Worm (Caenorhabditis elegans): ENCODE data around the gene irg-6.

Gene irg-6

DNA sequence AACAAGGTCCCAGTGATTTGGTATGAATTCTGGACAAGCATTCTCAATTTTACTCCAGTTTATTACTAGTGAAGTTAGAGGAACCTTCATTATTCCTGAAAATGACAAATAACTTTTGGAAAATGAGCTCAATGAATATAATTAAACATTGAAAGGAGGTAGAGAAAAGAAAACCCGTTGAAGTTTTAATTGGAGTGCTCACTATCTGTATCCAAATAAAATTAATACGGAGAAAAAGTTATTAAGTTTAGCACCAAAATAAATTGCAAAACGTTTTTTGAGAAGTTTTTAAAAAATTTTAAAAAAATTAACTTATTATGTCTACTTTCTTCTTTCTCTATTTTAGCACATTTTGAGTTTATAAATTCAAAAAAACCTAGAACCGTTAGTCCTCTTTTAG is 31.7 kb upstream of the irg-6 start, which contains the start of gene F55G11.1:
F55G11.1 (minus strand) TSS at position 101 of the 400 bp plus-strand sequence.
- TF ChIP-seq ceh-100 (GFP tag; IDR thresholded peaks at IDR 0.05), result no peak
- no peak for TF ChIP-seq nhr-80 (tag; optimal IDR thresholded peaks at IDR 0.05)
- TF ChIP-seq hrde-1 (tag; optimal IDR thresholded peaks at IDR 0.05; ENCODE audit: borderline replicate concordance), result no peak
- TF ChIP-seq hmg-20 (GFP tag; IDR thresholded peaks at IDR 0.05), result no peak
- no peak for TF ChIP-seq ceh-79 (tag; optimal IDR thresholded peaks at IDR 0.05)
- no peak for TF ChIP-seq tbp1 (GFP tag; optimal IDR thresholded peaks at IDR 0.05)
- TF ChIP-seq die-1 (tag; optimal IDR thresholded peaks at IDR 0.05), result no peak
- no peak for TF ChIP-seq lag-1 (GFP tag; IDR thresholded peaks at IDR 0.05)
- no peak for TF ChIP-seq F57A8.1 (GFP tag; optimal IDR thresholded peaks at IDR 0.05)
- TF ChIP-seq C17E4.6 (GFP tag; IDR thresholded peaks at IDR 0.05), result no peak
- TF ChIP-seq zim-3 (tag; optimal IDR thresholded peaks at IDR 0.05), result no peak
- no peak for TF ChIP-seq Y95B8A.8 (GFP tag; IDR thresholded peaks at IDR 0.05)
- TF ChIP-seq pbrm-1 (GFP tag; IDR thresholded peaks at IDR 0.05), result no peak
- TF ChIP-seq Y53F4B.3 (GFP tag; IDR thresholded peaks at IDR 0.05), result no peak
- no peak for TF ChIP-seq unc-130 (GFP tag; optimal IDR thresholded peaks at IDR 0.05)
- TF ChIP-seq ets-4 (GFP tag; optimal IDR thresholded peaks at IDR 0.05), result no peak
- TF ChIP-seq Y79H2A.3 (GFP tag; conservative IDR thresholded peaks at IDR 0.05), result no peak
- TF ChIP-seq ztf-28 (GFP tag; IDR thresholded peaks at IDR 0.05), result no peak

- TF ChIP-seq zim-3 (tag; optimal IDR thresholded peaks at IDR 0.05), result no peak
- TF ChIP-seq let-607 (tag; optimal IDR thresholded peaks at IDR 0.05), result no peak
- TF ChIP-seq cebp-1 (GFP tag; IDR thresholded peaks at IDR 0.05), result no peak
- TF ChIP-seq cebp-1 (tag; optimal IDR thresholded peaks at IDR 0.05), result no peak
- no peak for TF ChIP-seq cebp-2 (GFP tag; IDR thresholded peaks at IDR 0.05)
- TF ChIP-seq F55B11.4 (tag; optimal IDR thresholded peaks at IDR 0.05; ENCODE audit: borderline replicate concordance, insufficient read depth), result no peak
- TF ChIP-seq snpc-1.3 (tag; optimal IDR thresholded peaks at IDR 0.05; ENCODE audit: insufficient read depth), result no peak
Measured at ce11 chrIV:12942633-12943032, 27.9 kb upstream of the irg-6 start, which contains the start of gene dct-19. Gene dct-19, plus strand, starts transcription at chrIV:12942933.

DNA sequence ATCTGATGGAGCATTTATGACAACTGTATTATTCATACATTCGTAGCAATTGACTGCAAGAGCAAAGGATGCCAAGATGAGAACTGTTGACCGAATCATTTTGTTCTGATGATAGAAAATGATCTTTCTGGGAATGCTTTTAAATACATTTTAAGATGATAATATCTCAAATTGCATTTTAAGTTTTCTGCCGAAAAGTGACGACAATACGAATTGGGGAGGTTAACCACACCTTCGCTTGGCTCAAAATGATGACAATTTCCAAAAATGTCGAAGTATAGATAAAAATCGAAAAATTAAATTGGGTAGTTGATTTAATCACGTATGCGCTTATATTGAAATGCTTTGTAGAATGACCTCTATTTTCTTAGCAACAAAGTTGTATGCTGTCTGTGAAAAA is 26.5 kb upstream of the irg-6 start, which contains the start of gene dod-24:
dod-24 (minus strand) TSS at position 101 of the 400 bp plus-strand sequence.
- TF ChIP-seq tbp1 (GFP tag; optimal IDR thresholded peaks at IDR 0.05) (no peak), F37B4.10 (GFP tag; IDR thresholded peaks at IDR 0.05) (no peak), ceh-79 (tag; optimal IDR thresholded peaks at IDR 0.05) (no peak), nhr-27 (tag; optimal IDR thresholded peaks at IDR 0.05) (no peak), let-607 (tag; optimal IDR thresholded peaks at IDR 0.05) (no peak), Y53F4B.3 (GFP tag; IDR thresholded peaks at IDR 0.05) (no peak), hlh-12 (tag; optimal IDR thresholded peaks at IDR 0.05) (no peak), lsy-27 (tag; optimal IDR thresholded peaks at IDR 0.05; ENCODE audit: borderline replicate concordance, insufficient read depth) (no peak)

ce11 chrIV:12936221-12936776 is 21.5 kb upstream of the irg-6 start, which contains the start of the genes cld-1 and dod-21:
Gene cld-1, minus strand, starts transcription at chrIV:12936271.
Gene dod-21, plus strand, starts transcription at chrIV:12936738.
- TF ChIP-seq madf-8 (GFP tag; conservative IDR thresholded peaks at IDR 0.05), result no peak
- no peak for TF ChIP-seq akir-1 (GFP tag; optimal IDR thresholded peaks at IDR 0.05)
- no peak for TF ChIP-seq efl-1 (GFP tag; optimal IDR thresholded peaks at IDR 0.05)
- no peak for TF ChIP-seq hmg-1.2 (GFP tag; IDR thresholded peaks at IDR 0.05)
- peak; percentile 78 for TF ChIP-seq nfyb-1 (GFP tag; IDR thresholded peaks at IDR 0.05)
- TF ChIP-seq B0019.2 (GFP tag; conservative IDR thresholded peaks at IDR 0.05), result no peak
- no peak for TF ChIP-seq chd-7 (tag; optimal IDR thresholded peaks at IDR 0.05)
- no peak for TF ChIP-seq ztf-28 (GFP tag; IDR thresholded peaks at IDR 0.05)
- no peak for TF ChIP-seq snpc-3.4 (tag; optimal IDR thresholded peaks at IDR 0.05)
- TF ChIP-seq lin-35 (GFP tag; optimal IDR thresholded peaks at IDR 0.05), result no peak
- TF ChIP-seq aptf-2 (GFP tag; conservative IDR thresholded peaks at IDR 0.05), result no peak
- TF ChIP-seq mes-4 (tag; optimal IDR thresholded peaks at IDR 0.05), result no peak
- peak; percentile 69 for TF ChIP-seq nhr-80 (tag; optimal IDR thresholded peaks at IDR 0.05)
- no peak for TF ChIP-seq ztf-3 (GFP tag; optimal IDR thresholded peaks at IDR 0.05)

All from whole organism, young adult.